Worm (Caenorhabditis elegans) whole organism, young adult: ENCODE results near the gene slc-9B.1.

Experiments
- B0035.1 ChIP-seq: sonication (generic microtip); optimal IDR thresholded peaks from 2 replicates; lab custom pipeline; 2016; ENCODE audit warnings: missing genetic modification characterization, mild to moderate bottlenecking, missing compliant biosample characterization, missing genotype, missing genetic modification reagents
- F23B12.7 ChIP-seq: sonication (generic microtip); optimal IDR thresholded peaks from 2 replicates; lab custom pipeline; 2017; ENCODE audit warnings: missing genetic modification characterization, mild to moderate bottlenecking, missing compliant biosample characterization, antibody characterized with exemption, moderate library complexity; ENCODE audit not compliant: insufficient read depth
- K11D2.4 ChIP-seq: fragments of 200-800 bp; sonication (Bioruptor generic); IDR thresholded peaks from 2 replicates; pipeline ENCODE4 v1.3.6; 2022; ENCODE audit warnings: missing genetic modification reagents, missing genetic modification characterization, missing compliant biosample characterization
- K12H6.12 ChIP-seq: fragments of 200-800 bp; sonication (Bioruptor generic); optimal IDR thresholded peaks from 2 replicates; lab custom pipeline; 2018; ENCODE audit warnings: mild to moderate bottlenecking, missing genetic modification characterization, missing compliant biosample characterization
- Y95B8A.8 ChIP-seq: fragments of 200-800 bp; sonication (Bioruptor generic); IDR thresholded peaks from 2 replicates; pipeline ENCODE4 v1.3.6; 2022; ENCODE audit warnings: missing genetic modification reagents, missing genetic modification characterization, missing compliant biosample characterization
- atf-7 ChIP-seq: sonication (generic microtip); optimal IDR thresholded peaks from 2 replicates; lab custom pipeline; 2017; ENCODE audit warnings: mild to moderate bottlenecking, missing genetic modification characterization, missing compliant biosample characterization
- attf-6 ChIP-seq: fragments of 200-800 bp; sonication (Bioruptor generic); IDR thresholded peaks from 2 replicates; pipeline ENCODE4 v1.3.6; 2022; ENCODE audit warnings: missing genetic modification reagents, missing genetic modification characterization, missing compliant biosample characterization
- bed-1 ChIP-seq: fragments of 200-800 bp; sonication (Bioruptor generic); IDR thresholded peaks from 2 replicates; pipeline ENCODE4 v1.3.6; 2022; ENCODE audit warnings: missing genetic modification reagents, missing genetic modification characterization, missing compliant biosample characterization
- bed-2 ChIP-seq: fragments of 200-800 bp; sonication (Bioruptor generic); IDR thresholded peaks from 2 replicates; pipeline ENCODE4 v1.3.6; 2022; ENCODE audit warnings: missing genetic modification reagents, missing genetic modification characterization, missing compliant biosample characterization
- cebp-1 ChIP-seq, 2 experiments: fragments of 200-800 bp in 1 of 2; sonication (Bioruptor generic) in 1 of 2; sonication (generic microtip) in 1 of 2; IDR thresholded peaks in 1 of 2; optimal IDR thresholded peaks in 1 of 2; 2 replicates each; pipeline versions ENCODE4 v1.3.6 to Lab custom; 2017 to 2022; ENCODE audit warnings: missing compliant biosample characterization in 2 of 2, missing genetic modification characterization in 2 of 2, mild to moderate bottlenecking in 1 of 2, missing genetic modification reagents in 1 of 2, moderate library complexity in 1 of 2
- ceh-100 ChIP-seq: fragments of 200-800 bp; sonication (Bioruptor generic); IDR thresholded peaks from 2 replicates; pipeline ENCODE4 v1.3.6; 2022; ENCODE audit warnings: missing genetic modification reagents, missing genetic modification characterization, missing compliant biosample characterization
- chd-7 ChIP-seq: sonication (generic microtip); optimal IDR thresholded peaks from 2 replicates; lab custom pipeline; 2016; ENCODE audit warnings: mild to moderate bottlenecking, missing genetic modification characterization, moderate library complexity, missing compliant biosample characterization
- dpff-1 ChIP-seq: sonication (generic microtip); optimal IDR thresholded peaks from 2 replicates; lab custom pipeline; 2017; ENCODE audit warnings: mild to moderate bottlenecking, missing genetic modification characterization, missing compliant biosample characterization
- egl-44 ChIP-seq: fragments of 200-800 bp; sonication (Bioruptor generic); IDR thresholded peaks from 2 replicates; pipeline ENCODE4 v1.3.6; 2022; ENCODE audit warnings: missing genetic modification reagents, missing genetic modification characterization, missing compliant biosample characterization
- hmg-1.2 ChIP-seq: fragments of 200-800 bp; sonication (Bioruptor generic); IDR thresholded peaks from 2 replicates; pipeline ENCODE4 v1.3.6; 2022; ENCODE audit warnings: missing genetic modification reagents, missing genetic modification characterization, missing compliant biosample characterization
- hmg-20 ChIP-seq: fragments of 200-800 bp; sonication (Bioruptor generic); IDR thresholded peaks from 2 replicates; pipeline ENCODE4 v1.3.6; 2022; ENCODE audit warnings: missing genetic modification reagents, missing genetic modification characterization, missing compliant biosample characterization
- lag-1 ChIP-seq: fragments of 200-800 bp; sonication (Bioruptor generic); IDR thresholded peaks from 2 replicates; pipeline ENCODE4 v1.3.6; 2022; ENCODE audit warnings: missing genetic modification reagents, missing genetic modification characterization, missing compliant biosample characterization
- madf-6 ChIP-seq: fragments of 200-800 bp; sonication (Bioruptor generic); IDR thresholded peaks from 2 replicates; pipeline ENCODE4 v1.3.6; 2022; ENCODE audit warnings: missing genetic modification reagents, missing genetic modification characterization, missing compliant biosample characterization
- mel-28 ChIP-seq: sonication (generic microtip); optimal IDR thresholded peaks from 2 replicates; lab custom pipeline; 2016; ENCODE audit warnings: borderline replicate concordance, mild to moderate bottlenecking, missing genetic modification characterization, missing compliant biosample characterization
- nfya-1 ChIP-seq: sonication (generic microtip); optimal IDR thresholded peaks from 2 replicates; lab custom pipeline; 2017; ENCODE audit warnings: antibody characterized with exemption, missing compliant biosample characterization, missing genetic modification characterization, borderline replicate concordance; ENCODE audit not compliant: insufficient read depth
- nfya-2 ChIP-seq: fragments of 200-800 bp; sonication (Bioruptor generic); IDR thresholded peaks from 2 replicates; pipeline ENCODE4 v1.3.6; 2022; ENCODE audit warnings: missing genetic modification reagents, missing genetic modification characterization, missing compliant biosample characterization
- nhr-120 ChIP-seq: fragments of 200-800 bp; sonication (Bioruptor generic); IDR thresholded peaks from 2 replicates; pipeline ENCODE4 v1.3.6; 2022; ENCODE audit warnings: missing genetic modification characterization, missing compliant biosample characterization
- nhr-80 ChIP-seq: sonication (generic microtip); optimal IDR thresholded peaks from 2 replicates; lab custom pipeline; 2016; ENCODE audit warnings: missing genetic modification characterization, missing compliant biosample characterization
- nhr-90 ChIP-seq: sonication (generic microtip); optimal IDR thresholded peaks from 2 replicates; lab custom pipeline; 2016; ENCODE audit warnings: missing genotype, mild to moderate bottlenecking, missing genetic modification characterization, missing compliant biosample characterization
- pbrm-1 ChIP-seq: fragments of 200-800 bp; sonication (Bioruptor generic); IDR thresholded peaks from 2 replicates; pipeline ENCODE4 v1.3.6; 2022; ENCODE audit warnings: missing genetic modification reagents, missing genetic modification characterization, missing compliant biosample characterization
- pha-4 ChIP-seq: fragments of 150-350 bp; sonication (generic microtip); optimal IDR thresholded peaks from 2 replicates; lab custom pipeline; 2014; ENCODE audit warnings: missing biosample characterization, missing genetic modification reagents, missing genetic modification characterization
- rcor-1 ChIP-seq: fragments of 200-800 bp; sonication (Bioruptor generic); IDR thresholded peaks from 2 replicates; pipeline ENCODE4 v1.3.6; 2022; ENCODE audit warnings: missing genetic modification reagents, missing genetic modification characterization, missing compliant biosample characterization
- repo-1 ChIP-seq: sonication (generic microtip); optimal IDR thresholded peaks from 2 replicates; lab custom pipeline; 2017; ENCODE audit warnings: mild to moderate bottlenecking, missing genetic modification characterization, missing compliant biosample characterization
- sdz-38 ChIP-seq: sonication (generic microtip); optimal IDR thresholded peaks from 2 replicates; lab custom pipeline; 2016; ENCODE audit warnings: missing genotype, missing genetic modification characterization, missing compliant biosample characterization
- snpc-1.3 ChIP-seq: sonication (generic microtip); optimal IDR thresholded peaks from 2 replicates; lab custom pipeline; 2017; ENCODE audit warnings: missing genetic modification characterization, mild to moderate bottlenecking, missing compliant biosample characterization, antibody characterized with exemption, moderate library complexity, missing genotype, missing genetic modification reagents; ENCODE audit not compliant: insufficient read depth
- snpc-3.4 ChIP-seq: sonication (generic microtip); optimal IDR thresholded peaks from 2 replicates; lab custom pipeline; 2017; ENCODE audit warnings: missing genetic modification characterization, mild to moderate bottlenecking, missing compliant biosample characterization, antibody characterized with exemption, moderate library complexity, missing genotype, missing genetic modification reagents
- somi-1 ChIP-seq: fragments of 200-800 bp; sonication (Bioruptor generic); optimal IDR thresholded peaks from 2 replicates; lab custom pipeline; 2018; ENCODE audit warnings: mild to moderate bottlenecking, missing genetic modification characterization, missing compliant biosample characterization
- tbx-9 ChIP-seq: sonication (generic microtip); optimal IDR thresholded peaks from 2 replicates; lab custom pipeline; 2016; ENCODE audit warnings: borderline replicate concordance, missing genetic modification characterization, inconsistent platforms, missing compliant biosample characterization
- unc-130 ChIP-seq: sonication (generic microtip); optimal IDR thresholded peaks from 2 replicates; lab custom pipeline; 2016; ENCODE audit warnings: missing genetic modification reagents, missing genetic modification characterization, missing compliant biosample characterization
- xnd-1 ChIP-seq: sonication (generic microtip); optimal IDR thresholded peaks from 2 replicates; lab custom pipeline; 2016; ENCODE audit warnings: missing genotype, missing genetic modification reagents, missing genetic modification characterization, missing compliant biosample characterization
- zim-3 ChIP-seq: sonication (generic microtip); optimal IDR thresholded peaks from 2 replicates; lab custom pipeline; 2017; ENCODE audit warnings: mild to moderate bottlenecking, missing genetic modification characterization, moderate library complexity, missing compliant biosample characterization
- ztf-28 ChIP-seq: fragments of 200-800 bp; sonication (Bioruptor generic); IDR thresholded peaks from 2 replicates; pipeline ENCODE4 v1.3.6; 2022; ENCODE audit warnings: missing genetic modification reagents, missing genetic modification characterization, missing compliant biosample characterization
- ztf-3 ChIP-seq: fragments of 200-800 bp; sonication (Bioruptor generic); optimal IDR thresholded peaks from 2 replicates; lab custom pipeline; 2018; ENCODE audit warnings: mild to moderate bottlenecking, missing genetic modification characterization, missing compliant biosample characterization

Gene slc-9B.1

DNA sequence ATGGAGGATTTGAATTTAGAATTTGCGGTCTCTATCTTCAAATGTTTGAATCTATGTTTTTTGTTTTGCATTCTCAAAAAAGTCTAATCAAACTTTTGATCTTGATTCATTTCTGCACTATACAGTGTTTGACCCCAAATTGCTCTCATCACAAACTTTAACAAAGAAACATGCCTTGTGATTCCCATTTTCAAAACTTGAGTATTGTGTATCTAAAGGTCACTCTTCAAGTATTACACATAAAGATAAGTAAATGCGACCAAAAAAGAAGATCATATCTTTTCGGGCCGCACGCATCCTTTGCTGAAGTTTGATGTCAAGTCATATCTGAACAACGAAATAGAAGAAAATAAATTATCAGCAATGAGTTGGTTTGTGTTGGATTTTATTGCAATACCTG, 22.5 kb downstream of the slc-9B.1 start:
- TF ChIP-seq Y95B8A.8 (no peak), somi-1 (GFP tag; lab: Kevin White, UChicago) (no peak), unc-130 (GFP tag; lab: Kevin White, UChicago) (no peak), ceh-100 (no peak), egl-44 (GFP tag; lab: Robert Waterston, UW) (no peak), bed-1 (GFP tag; lab: Robert Waterston, UW) (no peak), pbrm-1 (no peak), lag-1 (GFP tag; lab: Robert Waterston, UW) (no peak)

DNA sequence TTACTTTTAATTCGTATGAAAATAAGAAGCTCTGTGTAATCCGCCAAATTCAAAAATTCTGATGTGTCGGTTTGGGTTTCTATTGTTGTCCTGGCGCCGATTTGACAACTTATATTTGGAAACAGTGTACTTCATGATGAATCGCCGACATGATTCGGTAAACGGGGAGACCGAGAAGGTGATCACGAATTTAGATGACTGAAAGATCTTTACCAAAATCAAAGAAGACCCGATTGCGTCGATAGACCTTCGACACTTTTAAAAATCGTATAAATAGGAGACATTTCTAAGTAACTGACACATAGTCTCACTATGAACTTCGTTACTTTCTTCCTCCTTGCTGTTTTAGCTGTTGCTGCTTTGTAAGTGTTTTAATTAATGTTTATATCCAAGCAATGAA, 23.0 kb downstream of the slc-9B.1 start, which contains the start of gene fip-5:
Gene fip-5 (plus strand): TSS at position 312 of the 400 bp plus-strand sequence.
- TF ChIP-seq hmg-1.2: no peak
- TF ChIP-seq hmg-20 (GFP tag; lab: Robert Waterston, UW): no peak
- no peak for TF ChIP-seq cebp-1 (GFP tag; IDR thresholded peaks at IDR 0.05; lab: Robert Waterston, UW)
- TF ChIP-seq cebp-1 (tag; optimal IDR thresholded peaks at IDR 0.05; lab: Kevin White, UChicago): no peak
- TF ChIP-seq snpc-1.3 (tag; lab: Kevin White, UChicago): no peak
- TF ChIP-seq mel-28 (tag; lab: Kevin White, UChicago): no peak
- no peak for TF ChIP-seq pha-4 (tag; lab: Kevin White, UChicago)
- no peak for TF ChIP-seq zim-3 (tag; lab: Kevin White, UChicago)
- no peak for TF ChIP-seq somi-1 (GFP tag; lab: Kevin White, UChicago)
- TF ChIP-seq B0035.1: no peak
- TF ChIP-seq chd-7 (tag; lab: Kevin White, UChicago): no peak
- TF ChIP-seq nfya-1 (tag; lab: Kevin White, UChicago): no peak
- no peak for TF ChIP-seq F23B12.7 (tag; lab: Kevin White, UChicago)
- TF ChIP-seq nhr-90: no peak
- no peak for TF ChIP-seq egl-44 (GFP tag; lab: Robert Waterston, UW)
- TF ChIP-seq xnd-1: no peak
- no peak for TF ChIP-seq bed-2 (GFP tag; lab: Robert Waterston, UW)
- no peak for TF ChIP-seq K12H6.12 (tag; lab: Kevin White, UChicago)

DNA sequence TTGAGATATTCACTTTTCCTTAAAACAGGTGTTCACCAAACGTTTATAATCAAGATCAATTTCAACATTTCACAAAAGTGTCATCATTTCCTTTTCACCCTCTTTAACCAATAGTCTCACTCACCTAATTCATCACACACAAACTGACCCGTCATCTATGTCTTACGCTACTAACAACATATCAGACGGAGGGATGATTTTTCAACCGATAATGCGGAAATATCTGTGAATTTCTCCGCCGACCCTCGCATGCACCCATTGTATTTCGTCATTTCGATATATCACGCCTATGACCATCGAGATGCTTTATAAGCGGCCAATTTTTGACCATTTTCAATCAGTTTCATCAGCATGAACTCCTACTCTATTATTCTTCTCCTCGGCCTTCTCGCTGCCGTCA, 24.8 kb downstream of the slc-9B.1 start, which contains the start of gene fipr-21:
Gene fipr-21 (plus strand): TSS at position 352 of the 400 bp plus-strand sequence.
- TF ChIP-seq snpc-3.4 (no peak), chd-7 (tag; lab: Kevin White, UChicago) (peak; percentile 22), tbx-9 (tag; lab: Kevin White, UChicago) (no peak), madf-6 (no peak)

DNA sequence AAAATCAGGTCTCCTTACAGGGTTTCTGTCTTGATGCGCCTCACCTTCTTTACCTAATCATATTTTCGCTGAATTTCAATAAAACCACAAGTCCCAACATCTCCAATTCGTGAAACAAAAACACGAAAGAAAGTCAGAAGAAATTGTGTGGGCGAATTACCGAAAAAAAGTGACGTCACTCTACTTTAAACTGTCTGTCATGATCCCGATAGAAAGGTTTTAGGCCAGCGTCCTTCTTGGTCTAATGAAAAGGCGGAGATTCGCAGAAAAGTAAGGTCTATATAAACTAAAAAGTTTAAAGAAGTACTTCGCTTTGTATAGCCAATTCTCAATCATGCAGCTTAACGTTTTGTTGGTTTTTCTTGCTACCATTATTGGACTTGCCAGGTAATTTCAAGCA, 26.9 kb downstream of the slc-9B.1 start, which contains the start of gene cnc-8:
Gene cnc-8 (plus strand): TSS at position 307 of the 400 bp plus-strand sequence.
- peak; percentile 70 for TF ChIP-seq atf-7 (tag; lab: Kevin White, UChicago)
- TF ChIP-seq ztf-3 (GFP tag; lab: Kevin White, UChicago): no peak
- no peak for TF ChIP-seq cebp-1 (GFP tag; IDR thresholded peaks at IDR 0.05; lab: Robert Waterston, UW)
- no peak for TF ChIP-seq cebp-1 (tag; optimal IDR thresholded peaks at IDR 0.05; lab: Kevin White, UChicago)

DNA sequence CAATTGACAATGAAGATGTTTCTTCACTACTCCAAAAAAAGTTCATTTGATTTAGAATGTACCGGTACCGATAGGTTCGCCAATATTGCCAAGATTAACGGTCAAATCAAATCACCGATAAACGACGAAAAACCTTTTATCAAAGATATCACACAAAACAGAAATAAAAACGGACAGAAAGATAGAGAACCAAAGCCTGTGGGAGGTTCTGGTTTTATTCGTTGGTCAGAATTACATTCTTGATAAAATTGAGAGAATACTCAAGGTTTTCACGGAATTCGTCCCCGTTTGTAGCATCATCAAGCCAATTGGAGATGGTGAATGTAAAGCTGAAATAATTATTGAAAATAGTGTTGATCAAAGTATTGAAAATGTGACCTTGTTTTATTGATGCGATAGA, 27.5 kb downstream of the slc-9B.1 start:
- TF ChIP-seq ztf-28 (GFP tag; lab: Robert Waterston, UW): no peak
- TF ChIP-seq attf-6 (GFP tag; lab: Robert Waterston, UW): no peak
- TF ChIP-seq nfya-2: no peak
- no peak for TF ChIP-seq repo-1 (tag; lab: Kevin White, UChicago)
- no peak for TF ChIP-seq nhr-120 (GFP tag; lab: Robert Waterston, UW)
- no peak for TF ChIP-seq K11D2.4
- TF ChIP-seq ztf-3 (GFP tag; lab: Kevin White, UChicago): no peak
- TF ChIP-seq rcor-1: no peak
- TF ChIP-seq mel-28 (tag; lab: Kevin White, UChicago): no peak
- TF ChIP-seq nhr-80 (tag; lab: Kevin White, UChicago): no peak
- TF ChIP-seq sdz-38 (tag; lab: Kevin White, UChicago): no peak
- TF ChIP-seq dpff-1: no peak
- TF ChIP-seq, all 124 proteins: peak for 0
